Fruit fly (Drosophila melanogaster): ENCODE data around the gene CG5388.

Gene CG5388

dm6 chr3R:22340207-22340606, at the start of gene CG5388:
CG5388 (minus strand) TSS chr3R:22340307.
- no peak for TF ChIP-seq CG17801 (GFP tag; optimal IDR thresholded peaks at IDR 0.05; ENCODE audit: partially characterized antibody)

DNA sequence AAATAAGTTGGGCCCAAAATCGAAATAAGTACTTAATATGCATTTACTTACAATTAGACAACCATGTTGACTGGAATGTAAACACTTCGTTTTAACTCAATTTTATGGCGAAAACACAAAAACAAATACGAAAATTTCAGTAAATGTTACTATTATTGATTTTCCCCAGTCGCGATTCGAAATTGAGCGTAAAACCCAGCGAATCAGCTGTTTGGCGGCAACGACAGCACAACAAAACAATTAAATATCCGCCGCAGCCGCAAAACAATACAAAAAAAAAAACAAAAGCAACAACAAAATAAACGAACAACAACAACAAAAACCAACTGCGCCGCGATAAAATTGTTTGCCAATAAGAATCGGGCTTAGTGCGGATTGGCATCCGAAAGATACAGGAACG, 49.5 kb upstream of the CG5388 start, which contains the start of the genes CAH8 and CG7059:
Gene CAH8, minus strand, starts transcription at position 101 of the 400 bp plus-strand sequence.
Gene CG7059, plus strand, starts transcription at position 167 of the 400 bp plus-strand sequence.
- TF ChIP-seq CG17801 (GFP tag; optimal IDR thresholded peaks at IDR 0.05; ENCODE audit: partially characterized antibody), result no peak

dm6 chr3R:22381735-22382134, 41.6 kb upstream of the CG5388 start, which contains the start of gene Gpdh3:
Gpdh3 (plus strand) TSS chr3R:22382035.
- no peak for TF ChIP-seq CG17801 (GFP tag; optimal IDR thresholded peaks at IDR 0.05; ENCODE audit: partially characterized antibody)

dm6 chr3R:22381077-22381476, 41.0 kb upstream of the CG5388 start, which contains the start of gene CG43342:
CG43342 (plus strand) TSS chr3R:22381340.
- no peak for TF ChIP-seq CG17801 (GFP tag; optimal IDR thresholded peaks at IDR 0.05; ENCODE audit: partially characterized antibody)

dm6 chr3R:22379942-22380341, 39.8 kb upstream of the CG5388 start, which contains the start of gene CG34149:
CG34149 (plus strand) TSS chr3R:22380128.
- TF ChIP-seq CG17801 (GFP tag; optimal IDR thresholded peaks at IDR 0.05; ENCODE audit: partially characterized antibody), result no peak

- peak; percentile 44 for TF ChIP-seq CG17801 (GFP tag; optimal IDR thresholded peaks at IDR 0.05; ENCODE audit: partially characterized antibody)
These were observed 35.6 kb upstream of the CG5388 start, which contains the start of gene CG18596 for dm6 chr3R:22375674-22376073. CG18596 (plus strand) TSS chr3R:22375923.

DNA sequence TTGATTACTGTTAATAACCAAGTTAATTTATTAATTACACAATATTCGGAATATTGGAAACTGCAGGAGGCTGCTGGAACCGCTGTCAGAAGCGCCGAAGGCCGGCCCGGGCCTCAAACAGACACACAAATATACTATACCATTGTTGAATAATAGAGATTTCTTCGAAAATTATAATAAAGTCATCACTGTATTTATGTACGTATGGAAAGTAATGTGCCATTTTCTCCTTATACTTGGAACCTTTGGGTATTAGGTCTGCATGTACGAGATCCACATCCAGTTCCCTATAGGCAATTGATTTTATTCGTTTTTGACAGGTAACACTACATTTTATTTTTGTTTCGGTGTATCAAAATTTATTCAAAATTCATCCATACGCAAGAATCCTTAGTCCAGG, 32.4 kb upstream of the CG5388 start, which contains the start of gene CG7069:
Gene CG7069, plus strand, starts transcription at position 301 of the 400 bp plus-strand sequence.
- no peak for TF ChIP-seq CG17801 (GFP tag; optimal IDR thresholded peaks at IDR 0.05; ENCODE audit: partially characterized antibody)

dm6 chr3R:22368777-22369214, 28.7 kb upstream of the CG5388 start:
- TF ChIP-seq CG17801 (GFP tag; optimal IDR thresholded peaks at IDR 0.05; ENCODE audit: partially characterized antibody), result no peak

- no peak for TF ChIP-seq CG17801 (GFP tag; optimal IDR thresholded peaks at IDR 0.05; ENCODE audit: partially characterized antibody)
These were observed 28.1 kb upstream of the CG5388 start for dm6 chr3R:22368077-22368776.

DNA sequence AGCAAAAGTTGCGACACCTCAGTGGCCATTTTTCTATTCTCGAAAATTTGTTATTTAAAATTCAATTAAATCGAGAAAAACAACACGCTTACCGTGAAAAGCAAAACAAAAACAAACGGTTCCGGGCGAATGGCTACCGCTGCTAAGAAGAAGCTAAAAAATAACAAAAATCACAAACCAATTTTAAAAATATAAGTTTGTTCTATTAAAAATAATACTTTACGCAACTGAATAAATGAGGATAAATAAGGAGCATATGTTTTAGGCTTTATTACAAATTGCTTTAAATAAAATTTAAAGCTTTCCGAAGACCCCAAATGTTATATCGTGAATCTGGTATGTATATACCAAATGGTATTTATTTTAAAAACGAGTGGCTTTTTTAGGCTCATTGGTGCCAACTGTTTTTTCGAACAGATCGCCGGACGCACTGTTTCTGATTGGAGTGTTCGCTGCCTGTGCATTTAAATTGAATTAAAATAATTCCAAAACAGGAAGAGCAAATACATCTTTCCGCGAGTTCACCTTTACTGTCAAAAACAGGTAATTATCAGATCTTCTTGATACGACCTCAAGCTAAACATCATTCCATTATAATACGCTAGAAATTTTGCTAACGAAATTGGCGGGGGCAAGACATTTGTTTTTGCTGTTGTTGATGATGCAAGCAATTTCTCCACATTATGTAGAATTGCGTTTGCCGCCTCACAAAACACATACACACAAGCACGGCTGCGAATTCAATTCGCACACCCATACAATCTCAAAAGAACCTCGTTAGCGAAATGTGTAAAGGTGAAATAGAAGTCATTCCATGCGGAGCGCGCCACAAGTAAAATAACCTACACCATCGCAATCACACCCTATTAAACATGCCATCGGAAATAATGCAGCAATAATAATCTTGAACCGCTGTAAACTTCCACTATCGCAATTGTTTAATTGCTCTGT, 27.3 kb upstream of the CG5388 start, which contains the start of the genes Polr3F and PyK:
Gene Polr3F, minus strand, starts transcription at position 248 of the 951 bp plus-strand sequence.
Gene PyK, plus strand, starts transcription at position 411 of the 951 bp plus-strand sequence.
- peak; percentile 87 for TF ChIP-seq CG17801 (GFP tag; optimal IDR thresholded peaks at IDR 0.05; ENCODE audit: partially characterized antibody)

dm6 chr3R:22365660-22366195, 25.6 kb upstream of the CG5388 start, which contains the start of gene CG5382:
CG5382 (minus strand) TSS chr3R:22365983.
- peak; percentile 26 for TF ChIP-seq CG17801 (GFP tag; optimal IDR thresholded peaks at IDR 0.05; ENCODE audit: partially characterized antibody)

- peak; percentile 82 for TF ChIP-seq CG17801 (GFP tag; optimal IDR thresholded peaks at IDR 0.05; ENCODE audit: partially characterized antibody)
These were observed 22.3 kb upstream of the CG5388 start, which contains the start of the genes JMJD6, CG7071 and Muted for dm6 chr3R:22362218-22362907. JMJD6 (minus strand) TSS chr3R:22362371. CG7071 (plus strand) TSS chr3R:22362620. Muted (plus strand) TSS chr3R:22362620.

DNA sequence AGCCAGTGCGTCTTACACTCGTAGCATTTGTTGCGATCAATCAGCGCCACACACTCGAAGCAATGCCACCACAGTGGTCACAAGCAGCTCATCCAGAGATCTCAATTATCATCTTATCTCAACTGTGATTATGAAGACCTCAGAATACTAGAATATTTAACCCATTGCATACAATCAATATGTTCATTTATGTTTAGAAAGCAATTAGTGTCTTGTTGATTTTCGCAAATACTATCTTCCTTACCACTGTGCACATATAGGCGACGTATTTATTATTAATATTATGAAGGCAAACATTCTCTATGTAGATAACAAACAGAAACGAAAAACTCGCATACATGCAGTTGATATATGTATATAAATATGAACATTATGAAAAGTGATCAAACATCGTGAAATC, 18.7 kb upstream of the CG5388 start:
- no peak for TF ChIP-seq CG17801 (GFP tag; optimal IDR thresholded peaks at IDR 0.05; ENCODE audit: partially characterized antibody)

DNA sequence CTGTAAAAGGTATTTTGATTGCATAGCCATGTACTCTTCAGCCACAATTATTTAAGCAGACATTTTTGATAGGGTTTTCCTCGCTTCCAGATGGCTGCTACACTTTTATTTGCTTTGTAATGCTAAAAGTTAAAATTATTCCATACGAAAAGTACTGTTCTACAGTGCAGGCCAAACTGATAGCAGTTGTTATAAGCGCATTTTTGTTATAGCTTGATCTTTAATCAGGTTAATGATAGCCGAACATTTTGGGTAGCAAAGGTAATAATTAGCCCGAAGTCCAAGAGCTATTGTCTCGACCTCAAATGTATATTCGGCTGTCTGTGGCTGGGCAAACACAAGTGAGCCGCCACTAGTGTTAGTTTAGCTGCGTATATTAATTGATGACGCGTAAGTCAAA, 17.8 kb upstream of the CG5388 start:
- TF ChIP-seq CG17801 (GFP tag; optimal IDR thresholded peaks at IDR 0.05; ENCODE audit: partially characterized antibody), result no peak
